Fruit fly (Drosophila melanogaster) S2 (cell line): ENCODE measurements around the gene CG15547.

Experiments used
- CG8478 ChIP-seq: fragments of >200 bp; optimal IDR thresholded peaks from 2 replicates; lab custom pipeline; 2018
- CTCF ChIP-seq, 2 experiments: fragments of >200 bp; optimal IDR thresholded peaks; 2 replicates each; lab custom pipeline; 2018

- TF ChIP-seq CTCF (optimal IDR thresholded peaks at IDR 0.05; lab: Kevin White, UChicago) (no peak), CG8478 (lab: Kevin White, UChicago) (no peak)
These were observed 20.7 kb upstream of the CG15547 start for dm6 chr3R:30903994-30904393.
